Worm (Caenorhabditis elegans): Measurements from ENCODE around the gene col-87.

ce11 chrII:14104470-14104869 lies 10.0 kb upstream of the col-87 start, which contains the start of gene gur-4:
- TF ChIP-seq aptf-2 (GFP tag; conservative IDR thresholded peaks at IDR 0.05) (no peak), athp-1 (tag; optimal IDR thresholded peaks at IDR 0.05) (no peak), ama-1 (optimal IDR thresholded peaks at IDR 0.05) (no peak), ama-1 (GFP tag; optimal IDR thresholded peaks at IDR 0.05) (no peak)
